Worm (Caenorhabditis elegans) whole organism, mixed stage, embryonic: ENCODE measurements around the gene lgc-21.

ENCODE experiments used
- ces-1 ChIP-seq: fragments of 150-350 bp; optimal IDR thresholded peaks from 2 replicates; lab custom pipeline; 2014; ENCODE audit warnings: missing biosample characterization, missing genetic modification reagents, missing genetic modification characterization
- lsy-2 ChIP-seq: fragments of 150-350 bp; optimal IDR thresholded peaks from 2 replicates; lab custom pipeline; 2014; ENCODE audit warnings: missing biosample characterization, missing genetic modification characterization
- mep-1 ChIP-seq: fragments of 150-350 bp; optimal IDR thresholded peaks from 2 replicates; lab custom pipeline; 2017; ENCODE audit warnings: missing biosample characterization, missing genetic modification reagents, missing genetic modification characterization, inconsistent platforms
- nhr-2 ChIP-seq: fragments of 150-350 bp; optimal IDR thresholded peaks from 2 replicates; lab custom pipeline; 2014; ENCODE audit warnings: missing biosample characterization, missing genetic modification characterization
- nhr-237 ChIP-seq: fragments of 150-350 bp; optimal IDR thresholded peaks from 2 replicates; lab custom pipeline; 2014; ENCODE audit warnings: missing biosample characterization, missing genetic modification characterization
- pha-4 ChIP-seq: fragments of 150-350 bp; optimal IDR thresholded peaks from 2 replicates; lab custom pipeline; 2018; ENCODE audit warnings: missing biosample characterization, missing genetic modification reagents, missing genetic modification characterization
- sptf-1 ChIP-seq: sonication (generic microtip); optimal IDR thresholded peaks from 2 replicates; lab custom pipeline; 2017; ENCODE audit warnings: mild to moderate bottlenecking, missing genetic modification characterization, moderate library complexity, missing compliant biosample characterization
- unc-39 ChIP-seq: fragments of 150-350 bp; optimal IDR thresholded peaks from 2 replicates; lab custom pipeline; 2014; ENCODE audit warnings: missing biosample characterization, missing genetic modification characterization
- unc-62 ChIP-seq: fragments of 150-350 bp; optimal IDR thresholded peaks from 2 replicates; lab custom pipeline; 2014; ENCODE audit warnings: missing biosample characterization, missing genetic modification reagents, missing genetic modification characterization
- ztf-11 ChIP-seq: fragments of 150-350 bp; optimal IDR thresholded peaks from 2 replicates; lab custom pipeline; 2014; ENCODE audit warnings: missing biosample characterization, missing genetic modification characterization

ce11 chrX:14067641-14068040 lies at the start of gene lgc-21:
- TF ChIP-seq lsy-2 (tag; lab: Kevin White, UChicago) = no peak
- TF ChIP-seq sptf-1 (tag; lab: Kevin White, UChicago) = no peak
- no peak for TF ChIP-seq ztf-11 (tag; lab: Kevin White, UChicago)
- TF ChIP-seq unc-62 (GFP tag; lab: Kevin White, UChicago) = no peak
- no peak for TF ChIP-seq pha-4 (tag; lab: Kevin White, UChicago)
- no peak for TF ChIP-seq nhr-237 (tag; lab: Kevin White, UChicago)
- TF ChIP-seq unc-39 (tag; lab: Kevin White, UChicago) = no peak
- TF ChIP-seq ces-1 (GFP tag; lab: Kevin White, UChicago) = no peak
- no peak for TF ChIP-seq mep-1 (tag; lab: Kevin White, UChicago)
- TF ChIP-seq nhr-2 (tag; lab: Kevin White, UChicago) = no peak
